Worm (Caenorhabditis elegans): Measurements from ENCODE around the gene gly-12.

DNA sequence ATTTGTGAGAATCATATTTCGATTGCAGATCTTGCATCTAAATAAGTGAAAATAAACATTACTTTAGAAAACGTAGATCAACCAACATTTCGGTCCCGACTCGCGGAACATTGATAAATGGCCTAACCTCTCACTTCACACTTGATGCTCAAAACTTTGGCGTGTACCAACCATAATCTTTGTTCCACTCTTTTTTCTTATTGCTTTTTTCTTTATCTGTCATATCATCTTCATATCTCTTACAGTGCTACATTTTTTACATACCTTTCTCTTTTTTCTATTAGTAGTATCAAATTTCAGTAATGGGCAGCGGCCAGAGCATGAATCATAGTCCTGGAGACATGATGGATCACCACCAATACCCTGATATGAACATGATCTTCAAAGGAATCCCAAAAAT is 39.6 kb downstream of the gly-12 start, which contains the start of gene F46C8.3:
- no peak for TF ChIP-seq ceh-9 (tag; optimal IDR thresholded peaks at IDR 0.05)
- no peak for TF ChIP-seq nhr-23 (tag; optimal IDR thresholded peaks at IDR 0.05)
- no peak for TF ChIP-seq nhr-28 (tag; optimal IDR thresholded peaks at IDR 0.05)
- TF ChIP-seq skn-1 (tag; optimal IDR thresholded peaks at IDR 0.05): no peak
- no peak for TF ChIP-seq lin-15B (tag; optimal IDR thresholded peaks at IDR 0.05)
- no peak for TF ChIP-seq unc-62 (GFP tag; optimal IDR thresholded peaks at IDR 0.05)
- TF ChIP-seq pha-4 (tag; optimal IDR thresholded peaks at IDR 0.05): no peak
- TF ChIP-seq ztf-4 (tag; optimal IDR thresholded peaks at IDR 0.05): no peak
- TF ChIP-seq egl-27 (tag; optimal IDR thresholded peaks at IDR 0.05): no peak
- TF ChIP-seq unc-39 (tag; optimal IDR thresholded peaks at IDR 0.05): no peak
- no peak for TF ChIP-seq pqm-1 (tag; optimal IDR thresholded peaks at IDR 0.05)

All from whole organism, L3 larva.